Fruit fly (Drosophila melanogaster): Measurements from ENCODE around the gene Smyd5.
A peak's percentile ranks its signal among the peaks of the same experiment; 100 is the strongest.

The Smyd5 gene

DNA sequence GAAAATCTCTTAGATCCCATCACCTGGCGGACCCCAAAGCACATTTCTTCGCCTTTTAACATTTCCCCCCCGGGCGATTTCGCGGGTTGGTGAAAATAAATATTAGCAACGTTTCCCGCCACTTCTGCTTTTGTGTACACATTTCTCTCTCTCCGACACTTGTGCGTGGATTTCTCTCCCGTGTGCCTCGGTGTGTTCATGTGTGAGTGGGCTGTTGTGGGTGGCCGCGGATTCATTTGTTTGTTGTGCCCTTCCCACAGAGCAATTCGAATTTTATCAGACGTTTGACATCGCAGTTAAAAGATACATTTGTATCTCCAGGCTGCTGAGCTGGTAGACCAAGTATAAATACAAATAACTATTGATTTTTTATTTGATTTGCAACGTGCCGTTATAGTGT, 5.6 kb upstream of the Smyd5 start (continued):
- no peak for TF ChIP-seq CG3995 (GFP tag; optimal IDR thresholded peaks at IDR 0.05)
- no peak for TF ChIP-seq CG10462 (GFP tag; optimal IDR thresholded peaks at IDR 0.05)
- no peak for TF ChIP-seq CG6854 (GFP tag; optimal IDR thresholded peaks at IDR 0.05)
- peak; percentile 73 for TF ChIP-seq sr (GFP tag; IDR thresholded peaks at IDR 0.05)
- TF ChIP-seq Stat92E (GFP tag; optimal IDR thresholded peaks at IDR 0.05): no peak
- no peak for TF ChIP-seq CG9215 (GFP tag; IDR thresholded peaks at IDR 0.05)
- no peak for TF ChIP-seq CG6272 (GFP tag; IDR thresholded peaks at IDR 0.05)
- TF ChIP-seq CG3838 (GFP tag; optimal IDR thresholded peaks at IDR 0.05): no peak
- no peak for TF ChIP-seq CG10543 (GFP tag; optimal IDR thresholded peaks at IDR 0.05)
- no peak for TF ChIP-seq CG30403 (GFP tag; optimal IDR thresholded peaks at IDR 0.05)
- TF ChIP-seq CG10267 (tag; optimal IDR thresholded peaks at IDR 0.05): no peak
- TF ChIP-seq CG16813 (GFP tag; IDR thresholded peaks at IDR 0.05; ENCODE audit: partially characterized antibody): no peak
- TF ChIP-seq CG11696 (GFP tag; IDR thresholded peaks at IDR 0.05): no peak
- peak; percentile 18; the same call in 1 of the 3 replicates for TF ChIP-seq CG34422 (GFP tag; IDR thresholded peaks at IDR 0.05)
- no peak for TF ChIP-seq B-H2 (GFP tag; optimal IDR thresholded peaks at IDR 0.05)
- no peak for TF ChIP-seq chif (GFP tag; optimal IDR thresholded peaks at IDR 0.05)
- TF ChIP-seq corto (GFP tag; optimal IDR thresholded peaks at IDR 0.05): no peak
- TF ChIP-seq CG12071 (GFP tag; optimal IDR thresholded peaks at IDR 0.05): no peak
- no peak for TF ChIP-seq CG13624 (GFP tag; optimal IDR thresholded peaks at IDR 0.05)
- no peak for TF ChIP-seq jing (GFP tag; optimal IDR thresholded peaks at IDR 0.05)
- TF ChIP-seq CG33213 (GFP tag; optimal IDR thresholded peaks at IDR 0.05): no peak
- TF ChIP-seq CG11723 (GFP tag; optimal IDR thresholded peaks at IDR 0.05): no peak
- TF ChIP-seq salm (tag; optimal IDR thresholded peaks at IDR 0.05): no peak
- no peak for TF ChIP-seq hkb (optimal IDR thresholded peaks at IDR 0.05)
- peak; percentile 66 for TF ChIP-seq hkb (GFP tag; IDR thresholded peaks at IDR 0.05)
- no peak for TF ChIP-seq CG14667 (GFP tag; IDR thresholded peaks at IDR 0.05)
- no peak for TF ChIP-seq vfl (GFP tag; optimal IDR thresholded peaks at IDR 0.05)
- TF ChIP-seq Gug (GFP tag; IDR thresholded peaks at IDR 0.05): 0 out of 4 replicates have a peak, but pooled peaks have one; percentile 14
- no peak for TF ChIP-seq wor (GFP tag; IDR thresholded peaks at IDR 0.05)
- no peak; the same call in 2 of the 3 replicates for TF ChIP-seq CG14050 (GFP tag; IDR thresholded peaks at IDR 0.05)
- TF ChIP-seq CG4404 (GFP tag; IDR thresholded peaks at IDR 0.05): no peak
- TF ChIP-seq CG14441 (GFP tag; IDR thresholded peaks at IDR 0.05): peak; percentile 36; the same call in 1 of the 2 replicates
- no peak for TF ChIP-seq CG12155 (GFP tag; optimal IDR thresholded peaks at IDR 0.05)
- TF ChIP-seq h (optimal IDR thresholded peaks at IDR 0.05): no peak
- no peak for TF ChIP-seq Camta (GFP tag; optimal IDR thresholded peaks at IDR 0.05)
- no peak for TF ChIP-seq Dref (GFP tag; IDR thresholded peaks at IDR 0.05)
- no peak for TF ChIP-seq sob (GFP tag; IDR thresholded peaks at IDR 0.05)
- TF ChIP-seq Dip2 (GFP tag; IDR thresholded peaks at IDR 0.05): no peak
- TF ChIP-seq vnd (GFP tag; IDR thresholded peaks at IDR 0.05; ENCODE audit: partially characterized antibody): no peak
- no peak for TF ChIP-seq fd102C (GFP tag; optimal IDR thresholded peaks at IDR 0.05)
- TF ChIP-seq row (GFP tag; IDR thresholded peaks at IDR 0.05): peak; percentile 63
- TF ChIP-seq Antp (GFP tag; optimal IDR thresholded peaks at IDR 0.05): no peak
- TF ChIP-seq CG8290 (GFP tag; optimal IDR thresholded peaks at IDR 0.05): no peak
- TF ChIP-seq CG8290 (tag; optimal IDR thresholded peaks at IDR 0.05): no peak
- TF ChIP-seq Vsx1 (GFP tag; optimal IDR thresholded peaks at IDR 0.05): no peak
- TF ChIP-seq CrebB (tag; optimal IDR thresholded peaks at IDR 0.05): no peak
- no peak for TF ChIP-seq croc (GFP tag; conservative IDR thresholded peaks at IDR 0.05)
- TF ChIP-seq Scr (GFP tag; IDR thresholded peaks at IDR 0.05; ENCODE audit: partially characterized antibody): no peak
- no peak for TF ChIP-seq CG31365 (tag; optimal IDR thresholded peaks at IDR 0.05)
- TF ChIP-seq CG18476 (GFP tag; optimal IDR thresholded peaks at IDR 0.05): no peak
- no peak for TF ChIP-seq Ravus (GFP tag; IDR thresholded peaks at IDR 0.05)
- no peak for TF ChIP-seq Poxn (GFP tag; IDR thresholded peaks at IDR 0.05)
- no peak for TF ChIP-seq HmgZ (tag; optimal IDR thresholded peaks at IDR 0.05)
